Fruit fly (Drosophila melanogaster) whole organism, pupa: ENCODE results near the gene Nab2.

Experiments used
- CG10348 ChIP-seq: fragments of 200-800 bp; sonication (Bioruptor generic); IDR thresholded peaks from 2 replicates; pipeline ENCODE4 v1.3.6; 2022; ENCODE audit warnings: missing biosample characterization, missing genetic modification characterization
- CG12605 ChIP-seq: fragments of 200-800 bp; sonication (Bioruptor generic); IDR thresholded peaks from 2 replicates; pipeline ENCODE4 v1.3.6; 2022; ENCODE audit warnings: missing biosample characterization, missing genetic modification characterization
- CG13204 ChIP-seq: fragments of 200-800 bp; sonication (Bioruptor generic); optimal IDR thresholded peaks from 2 replicates; lab custom pipeline; 2018; ENCODE audit warnings: missing biosample characterization, mild to moderate bottlenecking, missing genetic modification characterization, moderate library complexity
- CG14655 ChIP-seq: fragments of 200-800 bp; sonication (Bioruptor generic); optimal IDR thresholded peaks from 3 replicates; lab custom pipeline; 2017; ENCODE audit warnings: mild to moderate bottlenecking, missing biosample characterization, missing genetic modification reagents, missing genetic modification characterization
- CG15710 ChIP-seq: fragments of 200-800 bp; sonication (Bioruptor generic); optimal IDR thresholded peaks from 2 replicates; lab custom pipeline; 2018; ENCODE audit warnings: missing biosample characterization, mild to moderate bottlenecking, missing genetic modification characterization, moderate library complexity
- CG17806 ChIP-seq: fragments of 200-800 bp; sonication (Bioruptor generic); optimal IDR thresholded peaks from 2 replicates; lab custom pipeline; 2018; ENCODE audit warnings: missing biosample characterization, mild to moderate bottlenecking, missing genetic modification characterization, moderate library complexity
- CG32121 ChIP-seq: fragments of 200-800 bp; sonication (Bioruptor generic); IDR thresholded peaks from 2 replicates; pipeline ENCODE4 v1.3.6; 2022; ENCODE audit warnings: missing biosample characterization, missing genetic modification characterization
- CG34367 ChIP-seq: fragments of 200-800 bp; sonication (Bioruptor generic); optimal IDR thresholded peaks from 2 replicates; lab custom pipeline; 2018; ENCODE audit warnings: missing biosample characterization, mild to moderate bottlenecking, missing genetic modification characterization
- CG4496 ChIP-seq: fragments of 200-800 bp; sonication (Bioruptor generic); IDR thresholded peaks from 3 replicates; pipeline ENCODE4 v1.3.6; 2022; ENCODE audit warnings: missing biosample characterization, missing genetic modification characterization
- CG8159 ChIP-seq: fragments of 200-800 bp; sonication (Bioruptor generic); optimal IDR thresholded peaks from 3 replicates; lab custom pipeline; 2018; ENCODE audit warnings: missing biosample characterization, mild to moderate bottlenecking, missing genetic modification characterization, moderate library complexity
- CG8301 ChIP-seq: fragments of 200-800 bp; sonication (Bioruptor generic); optimal IDR thresholded peaks from 2 replicates; lab custom pipeline; 2018; ENCODE audit warnings: missing biosample characterization, mild to moderate bottlenecking, missing genetic modification characterization
- CG9948 ChIP-seq: fragments of 200-800 bp; sonication (Bioruptor generic); optimal IDR thresholded peaks from 2 replicates; lab custom pipeline; 2018; ENCODE audit warnings: missing biosample characterization, mild to moderate bottlenecking, missing genetic modification characterization, moderate library complexity
- D1 ChIP-seq: fragments of 200-800 bp; sonication (Bioruptor generic); optimal IDR thresholded peaks from 2 replicates; lab custom pipeline; 2018; ENCODE audit warnings: missing biosample characterization, mild to moderate bottlenecking, missing genetic modification characterization, moderate library complexity
- EcR ChIP-seq: fragments of 200-800 bp; sonication (Bioruptor generic); optimal IDR thresholded peaks from 3 replicates; lab custom pipeline; 2019; ENCODE audit warnings: missing biosample characterization, missing genetic modification characterization, mild to moderate bottlenecking, moderate library complexity, missing genetic modification reagents
- Ets98B ChIP-seq: fragments of 200-800 bp; sonication (Bioruptor generic); IDR thresholded peaks from 2 replicates; pipeline ENCODE4 v1.3.6; 2022; ENCODE audit warnings: missing biosample characterization, missing genetic modification characterization
- Pif1A ChIP-seq: fragments of 200-800 bp; sonication (Bioruptor generic); optimal IDR thresholded peaks from 3 replicates; lab custom pipeline; 2016; ENCODE audit warnings: missing biosample characterization, missing genetic modification characterization
- Pif1B ChIP-seq: fragments of 200-800 bp; sonication (Bioruptor generic); optimal IDR thresholded peaks from 3 replicates; lab custom pipeline; 2016; ENCODE audit warnings: missing biosample characterization, missing genetic modification characterization
- Snoo ChIP-seq: fragments of 200-800 bp; sonication (Bioruptor generic); optimal IDR thresholded peaks from 3 replicates; lab custom pipeline; 2017; ENCODE audit warnings: missing biosample characterization, mild to moderate bottlenecking, missing genetic modification characterization, inconsistent platforms
- fd96Ca ChIP-seq: fragments of 200-800 bp; sonication (Bioruptor generic); IDR thresholded peaks from 3 replicates; pipeline ENCODE4 v1.3.6; 2022; ENCODE audit warnings: missing biosample characterization, missing genetic modification characterization
- gl ChIP-seq: fragments of 200-800 bp; sonication (Bioruptor generic); optimal IDR thresholded peaks from 2 replicates; lab custom pipeline; 2018; ENCODE audit warnings: missing biosample characterization, mild to moderate bottlenecking, missing genetic modification characterization
- rn ChIP-seq: fragments of 200-800 bp; sonication (Bioruptor generic); IDR thresholded peaks from 2 replicates; pipeline ENCODE4 v1.3.6; 2022; ENCODE audit warnings: missing biosample characterization, missing genetic modification characterization

The Nab2 gene

dm6 chr3R:24320342-24320711 is 2.1 kb upstream of the Nab2 start:
- TF ChIP-seq Ets98B, result peak; percentile 12; the same call in 1 of the 2 replicates
- no peak for TF ChIP-seq Pif1A

dm6 chr3R:24319632-24320341 is 1.6 kb upstream of the Nab2 start:
- no peak for TF ChIP-seq CG14655 (GFP tag; lab: Kevin White, UChicago)
- TF ChIP-seq CG8159, result no peak
- 0 out of 2 replicates have a peak, but pooled peaks have one; percentile 6 for TF ChIP-seq Ets98B
- TF ChIP-seq Snoo (tag; lab: Kevin White, UChicago), result no peak
- no peak for TF ChIP-seq Pif1B (GFP tag; lab: Kevin White, UChicago)
- TF ChIP-seq gl (tag; lab: Kevin White, UChicago), result peak; percentile 39
- TF ChIP-seq CG32121 (GFP tag; lab: Robert Waterston, UW), result no peak
- no peak for TF ChIP-seq CG10348 (GFP tag; lab: Robert Waterston, UW)
- no peak for TF ChIP-seq D1 (tag; lab: Kevin White, UChicago)
- TF ChIP-seq CG15710 (tag; lab: Kevin White, UChicago), result peak; percentile 9
- peak; percentile 32; the same call in 1 of the 2 replicates for TF ChIP-seq CG12605 (GFP tag; lab: Robert Waterston, UW)
- no peak for TF ChIP-seq CG8301 (tag; lab: Kevin White, UChicago)
- 0 out of 3 replicates have a peak, but pooled peaks have one; percentile 15 for TF ChIP-seq CG4496 (GFP tag; lab: Robert Waterston, UW)
- no peak for TF ChIP-seq CG17806 (tag; lab: Kevin White, UChicago)
- TF ChIP-seq CG13204 (GFP tag; lab: Kevin White, UChicago), result no peak
- TF ChIP-seq CG34367 (tag; lab: Kevin White, UChicago), result no peak
- TF ChIP-seq CG9948 (tag; lab: Kevin White, UChicago), result no peak
- TF ChIP-seq EcR, result peak; percentile 71
- TF ChIP-seq fd96Ca, result no peak

dm6 chr3R:24319083-24319381 is 813 bp upstream of the Nab2 start:
- no peak for TF ChIP-seq CG32121 (GFP tag; lab: Robert Waterston, UW)
- no peak for TF ChIP-seq CG14655 (GFP tag; lab: Kevin White, UChicago)
- no peak for TF ChIP-seq EcR
- no peak for TF ChIP-seq gl (tag; lab: Kevin White, UChicago)
- TF ChIP-seq CG15710 (tag; lab: Kevin White, UChicago), result no peak
- no peak for TF ChIP-seq Pif1A
- no peak for TF ChIP-seq Ets98B

dm6 chr3R:24303060-24303459 is 15.2 kb downstream of the Nab2 start:
- no peak for TF ChIP-seq CG12605 (GFP tag; lab: Robert Waterston, UW)
- no peak for TF ChIP-seq CG13204 (GFP tag; lab: Kevin White, UChicago)
- no peak for TF ChIP-seq CG14655 (GFP tag; lab: Kevin White, UChicago)
- no peak for TF ChIP-seq rn (GFP tag; lab: Robert Waterston, UW)
- no peak for TF ChIP-seq Pif1B (GFP tag; lab: Kevin White, UChicago)
- TF ChIP-seq gl (tag; lab: Kevin White, UChicago), result no peak
- no peak for TF ChIP-seq EcR
- TF ChIP-seq fd96Ca, result no peak
- no peak for TF ChIP-seq Ets98B
- TF ChIP-seq D1 (tag; lab: Kevin White, UChicago), result no peak
- no peak for TF ChIP-seq CG9948 (tag; lab: Kevin White, UChicago)

- TF ChIP-seq CG4496 (GFP tag; lab: Robert Waterston, UW), result peak; percentile 72; the same call in 2 of the 3 replicates
- TF ChIP-seq CG15710 (tag; lab: Kevin White, UChicago), result peak; percentile 31
- peak; percentile 16; the same call in 1 of the 2 replicates for TF ChIP-seq Ets98B
- TF ChIP-seq CG9948 (tag; lab: Kevin White, UChicago), result peak; percentile 37
- no peak for TF ChIP-seq D1 (tag; lab: Kevin White, UChicago)
- TF ChIP-seq CG17806 (tag; lab: Kevin White, UChicago), result peak; percentile 21
- TF ChIP-seq CG8301 (tag; lab: Kevin White, UChicago), result peak; percentile 1
- TF ChIP-seq Pif1A, result peak; percentile 24
- no peak for TF ChIP-seq CG10348 (GFP tag; lab: Robert Waterston, UW)
- TF ChIP-seq CG13204 (GFP tag; lab: Kevin White, UChicago), result no peak
- TF ChIP-seq CG32121 (GFP tag; lab: Robert Waterston, UW), result 0 out of 2 replicates have a peak, but pooled peaks have one; percentile 37
Measured at dm6 chr3R:24301520-24301919, 16.7 kb downstream of the Nab2 start.

- TF ChIP-seq CG13204 (GFP tag; lab: Kevin White, UChicago) (peak; percentile 12), EcR (peak; percentile 86), rn (GFP tag; lab: Robert Waterston, UW) (no peak), D1 (tag; lab: Kevin White, UChicago) (no peak)
- TF ChIP-seq, all 21 proteins: peak for 2
Measured at dm6 chr3R:24299148-24299547, 19.1 kb downstream of the Nab2 start.

dm6 chr3R:24298534-24298936 is 19.7 kb downstream of the Nab2 start:
- TF ChIP-seq fd96Ca (no peak), CG15710 (tag; lab: Kevin White, UChicago) (no peak), CG8159 (peak; percentile 51), rn (GFP tag; lab: Robert Waterston, UW) (no peak), CG17806 (tag; lab: Kevin White, UChicago) (peak; percentile 8), CG9948 (tag; lab: Kevin White, UChicago) (peak; percentile 40), Pif1A (peak; percentile 15), Snoo (tag; lab: Kevin White, UChicago) (peak; percentile 37), Ets98B (no peak), CG4496 (GFP tag; lab: Robert Waterston, UW) (peak; percentile 37; the same call in 2 of the 3 replicates), CG34367 (tag; lab: Kevin White, UChicago) (no peak), CG14655 (GFP tag; lab: Kevin White, UChicago) (peak; percentile 49), CG8301 (tag; lab: Kevin White, UChicago) (peak; percentile 12), Pif1B (GFP tag; lab: Kevin White, UChicago) (peak; percentile 48)
